Fruit fly (Drosophila melanogaster) whole organism, embryonic: ENCODE results near the gene Sfp77F.

Experiments
- Asciz ChIP-seq: fragments of 200-800 bp; sonication (Bioruptor generic); optimal IDR thresholded peaks from 2 replicates; lab custom pipeline; 2017; ENCODE audit warnings: missing biosample characterization, mild to moderate bottlenecking, missing genetic modification characterization, missing genetic modification reagents
- CG10209 ChIP-seq: fragments of 200-800 bp; sonication (Bioruptor generic); optimal IDR thresholded peaks from 3 replicates; lab custom pipeline; 2017; ENCODE audit warnings: missing biosample characterization, mild to moderate bottlenecking, missing genetic modification characterization, missing genetic modification reagents
- CG1024 ChIP-seq: fragments of 200-800 bp; sonication (Bioruptor generic); IDR thresholded peaks from 2 replicates; pipeline ENCODE4 v1.3.6; 2022; ENCODE audit warnings: missing biosample characterization, missing genetic modification characterization
- CG10959 ChIP-seq: fragments of 200-800 bp; sonication (Bioruptor generic); IDR thresholded peaks from 2 replicates; pipeline ENCODE4 v1.3.6; 2022; ENCODE audit warnings: missing biosample characterization, missing genetic modification characterization
- CG11247 ChIP-seq: fragments of 200-800 bp; sonication (Bioruptor generic); IDR thresholded peaks from 2 replicates; pipeline ENCODE4 v1.3.6; 2022; ENCODE audit warnings: missing biosample characterization, missing genetic modification characterization
- CG12299 ChIP-seq: fragments of 200-800 bp; sonication (Bioruptor generic); optimal IDR thresholded peaks from 2 replicates; lab custom pipeline; 2018; ENCODE audit warnings: missing biosample characterization, mild to moderate bottlenecking, missing genetic modification characterization
- CG12769 ChIP-seq: fragments of 200-800 bp; sonication (Bioruptor generic); optimal IDR thresholded peaks from 2 replicates; lab custom pipeline; 2019; ENCODE audit warnings: missing biosample characterization, mild to moderate bottlenecking, missing genetic modification characterization, moderate library complexity
- CG14050 ChIP-seq: fragments of 200-800 bp; sonication (Bioruptor generic); IDR thresholded peaks from 3 replicates; pipeline ENCODE4 v1.3.6; 2022; ENCODE audit warnings: missing biosample characterization, missing genetic modification characterization
- CG15514 ChIP-seq: fragments of 200-800 bp; sonication (Bioruptor generic); optimal IDR thresholded peaks from 3 replicates; lab custom pipeline; 2017; ENCODE audit warnings: missing biosample characterization, missing genetic modification characterization, mild to moderate bottlenecking, moderate library complexity, missing genetic modification reagents
- CG16779 ChIP-seq: fragments of 200-800 bp; sonication (Bioruptor generic); IDR thresholded peaks from 2 replicates; pipeline ENCODE4 v1.3.6; 2022; ENCODE audit warnings: missing biosample characterization, missing genetic modification characterization
- CG18619 ChIP-seq: fragments of 200-800 bp; sonication (Bioruptor generic); optimal IDR thresholded peaks from 3 replicates; lab custom pipeline; 2017; ENCODE audit warnings: missing biosample characterization, mild to moderate bottlenecking, missing genetic modification characterization
- CG43689 ChIP-seq: fragments of 200-800 bp; sonication (Bioruptor generic); IDR thresholded peaks from 2 replicates; pipeline ENCODE4 v1.3.6; 2022; ENCODE audit warnings: missing biosample characterization, missing genetic modification characterization
- CG4617 ChIP-seq: fragments of 200-800 bp; sonication (Bioruptor generic); optimal IDR thresholded peaks from 3 replicates; lab custom pipeline; 2016; ENCODE audit warnings: missing biosample characterization, missing genetic modification characterization, borderline replicate concordance
- CG7271 ChIP-seq: fragments of 200-800 bp; sonication (Bioruptor generic); optimal IDR thresholded peaks from 2 replicates; lab custom pipeline; 2018; ENCODE audit warnings: missing biosample characterization, mild to moderate bottlenecking, missing genetic modification characterization, moderate library complexity
- CG7372 ChIP-seq: fragments of 200-800 bp; sonication (Bioruptor generic); IDR thresholded peaks from 2 replicates; pipeline ENCODE4 v1.3.6; 2022; ENCODE audit warnings: missing biosample characterization, missing genetic modification characterization
- CG8290 ChIP-seq, 3 experiments: fragments of 200-800 bp; sonication (Bioruptor generic); optimal IDR thresholded peaks; 2 replicates each; lab custom pipeline; 2016 to 2019; ENCODE audit warnings: missing biosample characterization in 3 of 3, missing genetic modification characterization in 3 of 3, mild to moderate bottlenecking in 2 of 3, moderate library complexity in 1 of 3
- CG8359 ChIP-seq: fragments of 200-800 bp; sonication (Bioruptor generic); optimal IDR thresholded peaks from 2 replicates; lab custom pipeline; 2017; ENCODE audit warnings: missing biosample characterization, mild to moderate bottlenecking, missing genetic modification characterization, borderline replicate concordance
- CG9727 ChIP-seq: fragments of 200-800 bp; sonication (Bioruptor generic); optimal IDR thresholded peaks from 3 replicates; lab custom pipeline; 2017; ENCODE audit warnings: missing biosample characterization, mild to moderate bottlenecking, missing genetic modification characterization
- D ChIP-seq, 2 experiments: fragments of 200-800 bp in 1 of 2; fragments of >200 bp in 1 of 2; sonication (Bioruptor generic) in 1 of 2; optimal IDR thresholded peaks; 2 replicates in 1 of 2; 3 replicates in 1 of 2; lab custom pipeline; 2017; ENCODE audit warnings: mild to moderate bottlenecking in 1 of 2, missing biosample characterization in 1 of 2, missing genetic modification characterization in 1 of 2, missing genetic modification reagents in 1 of 2
- Gsc ChIP-seq: fragments of 200-800 bp; sonication (Bioruptor generic); IDR thresholded peaks from 2 replicates; pipeline ENCODE4 v1.3.6; 2022; ENCODE audit warnings: missing biosample characterization, missing genetic modification characterization
- HHEX ChIP-seq: fragments of 200-800 bp; sonication (Bioruptor generic); optimal IDR thresholded peaks from 3 replicates; lab custom pipeline; 2017; ENCODE audit warnings: missing biosample characterization, mild to moderate bottlenecking, missing genetic modification characterization, missing genetic modification reagents
- HLH54F ChIP-seq: fragments of 200-800 bp; sonication (Bioruptor generic); optimal IDR thresholded peaks from 3 replicates; lab custom pipeline; 2016; ENCODE audit warnings: missing biosample characterization, missing genetic modification characterization
- Hmr ChIP-seq: fragments of 200-800 bp; sonication (Bioruptor generic); optimal IDR thresholded peaks from 3 replicates; lab custom pipeline; 2017; ENCODE audit warnings: mild to moderate bottlenecking, missing biosample characterization, missing genetic modification reagents, missing genetic modification characterization
- MESR4 ChIP-seq: fragments of 200-800 bp; sonication (Bioruptor generic); optimal IDR thresholded peaks from 2 replicates; lab custom pipeline; 2018; ENCODE audit warnings: missing biosample characterization, mild to moderate bottlenecking, missing genetic modification characterization, moderate library complexity
- Meics ChIP-seq: fragments of 200-800 bp; sonication (Bioruptor generic); optimal IDR thresholded peaks from 2 replicates; lab custom pipeline; 2017; ENCODE audit warnings: missing biosample characterization, mild to moderate bottlenecking, missing genetic modification characterization
- NFAT ChIP-seq: fragments of 200-800 bp; sonication (Bioruptor generic); IDR thresholded peaks from 2 replicates; pipeline ENCODE4 v1.3.6; 2022; ENCODE audit warnings: missing biosample characterization, missing genetic modification characterization
- Sry-δ ChIP-seq: fragments of 200-800 bp; sonication (Bioruptor generic); optimal IDR thresholded peaks from 2 replicates; lab custom pipeline; 2016; ENCODE audit warnings: missing biosample characterization, missing genetic modification characterization
- Tbp ChIP-seq: fragments of >200 bp; optimal IDR thresholded peaks from 2 replicates; lab custom pipeline; 2018; ENCODE audit warnings: missing biosample characterization, missing genetic modification characterization
- aop ChIP-seq: fragments of 200-800 bp; sonication (Bioruptor generic); IDR thresholded peaks from 2 replicates; pipeline ENCODE4 v1.3.6; 2022; ENCODE audit warnings: missing biosample characterization, missing genetic modification characterization
- bcd ChIP-seq: fragments of 200-800 bp; sonication (Bioruptor generic); optimal IDR thresholded peaks from 2 replicates; lab custom pipeline; 2017; ENCODE audit warnings: missing biosample characterization, mild to moderate bottlenecking, missing genetic modification characterization
- caup ChIP-seq: fragments of 200-800 bp; sonication (Bioruptor generic); optimal IDR thresholded peaks from 3 replicates; lab custom pipeline; 2017; ENCODE audit warnings: missing biosample characterization, mild to moderate bottlenecking, missing genetic modification characterization, moderate library complexity; ENCODE audit not compliant: severe bottlenecking
- chm ChIP-seq: fragments of 200-800 bp; sonication (Bioruptor generic); IDR thresholded peaks from 2 replicates; pipeline ENCODE4 v1.3.6; 2022; ENCODE audit warnings: missing biosample characterization, missing genetic modification characterization
- ci ChIP-seq: fragments of 200-800 bp; sonication (Bioruptor generic); IDR thresholded peaks from 3 replicates; pipeline ENCODE4 v1.3.6; 2022; ENCODE audit warnings: missing biosample characterization, missing genetic modification characterization
- en ChIP-seq: fragments of 200-800 bp; sonication (Bioruptor generic); optimal IDR thresholded peaks from 2 replicates; lab custom pipeline; 2016; ENCODE audit warnings: missing biosample characterization, missing genetic modification characterization
- fd96Cb ChIP-seq: fragments of 200-800 bp; sonication (Bioruptor generic); optimal IDR thresholded peaks from 2 replicates; lab custom pipeline; 2018; ENCODE audit warnings: missing biosample characterization, mild to moderate bottlenecking, missing genetic modification characterization, moderate library complexity
- gem ChIP-seq: fragments of 200-800 bp; sonication (Bioruptor generic); optimal IDR thresholded peaks from 2 replicates; lab custom pipeline; 2019; ENCODE audit warnings: missing biosample characterization, mild to moderate bottlenecking, missing genetic modification characterization, moderate library complexity
- h ChIP-seq: fragments of >200 bp; optimal IDR thresholded peaks from 2 replicates; lab custom pipeline; 2017
- mld ChIP-seq: fragments of 200-800 bp; sonication (Bioruptor generic); IDR thresholded peaks from 3 replicates; pipeline ENCODE4 v1.3.6; 2022; ENCODE audit warnings: missing biosample characterization, missing genetic modification characterization; ENCODE audit not compliant: partially characterized antibody
- nau ChIP-seq: fragments of 200-800 bp; sonication (Bioruptor generic); optimal IDR thresholded peaks from 3 replicates; lab custom pipeline; 2017; ENCODE audit warnings: missing biosample characterization, mild to moderate bottlenecking, missing genetic modification characterization, missing genetic modification reagents
- odd ChIP-seq: fragments of 200-800 bp; sonication (Bioruptor generic); optimal IDR thresholded peaks from 2 replicates; lab custom pipeline; 2017; ENCODE audit warnings: missing biosample characterization, mild to moderate bottlenecking, missing genetic modification characterization
- onecut ChIP-seq: fragments of 200-800 bp; sonication (Bioruptor generic); IDR thresholded peaks from 2 replicates; pipeline ENCODE4 v1.3.6; 2022; ENCODE audit warnings: missing biosample characterization, missing genetic modification characterization
- phol ChIP-seq: fragments of 200-800 bp; sonication (Bioruptor generic); optimal IDR thresholded peaks from 3 replicates; lab custom pipeline; 2018; ENCODE audit warnings: missing biosample characterization, mild to moderate bottlenecking, missing genetic modification characterization, moderate library complexity
- psq ChIP-seq: fragments of 200-800 bp; sonication (Bioruptor generic); optimal IDR thresholded peaks from 2 replicates; lab custom pipeline; 2017; ENCODE audit warnings: missing biosample characterization, missing genetic modification characterization
- sens ChIP-seq: fragments of 200-800 bp; sonication (Bioruptor generic); peaks from one replicate; lab custom pipeline; 2016; ENCODE audit warnings: missing biosample characterization, missing genetic modification characterization
- sisA ChIP-seq: fragments of 200-800 bp; sonication (Bioruptor generic); IDR thresholded peaks from 2 replicates; pipeline ENCODE4 v1.3.6; 2022; ENCODE audit warnings: missing biosample characterization, missing genetic modification characterization
- sr ChIP-seq: fragments of 200-800 bp; sonication (Bioruptor generic); IDR thresholded peaks from 3 replicates; pipeline ENCODE4 v1.3.6; 2022; ENCODE audit warnings: missing biosample characterization, missing genetic modification characterization
- unpg ChIP-seq: fragments of 200-800 bp; sonication (Bioruptor generic); optimal IDR thresholded peaks from 3 replicates; lab custom pipeline; 2018; ENCODE audit warnings: missing biosample characterization, mild to moderate bottlenecking, missing genetic modification characterization, moderate library complexity
- z ChIP-seq: fragments of 200-800 bp; sonication (Bioruptor generic); IDR thresholded peaks from 3 replicates; pipeline ENCODE4 v1.3.6; 2022; ENCODE audit warnings: missing biosample characterization, missing genetic modification characterization
- zen ChIP-seq: fragments of 200-800 bp; sonication (Bioruptor generic); optimal IDR thresholded peaks from 3 replicates; lab custom pipeline; 2018; ENCODE audit warnings: missing biosample characterization, mild to moderate bottlenecking, missing genetic modification characterization, moderate library complexity
- zfh1 ChIP-seq: fragments of 200-800 bp; sonication (Bioruptor generic); IDR thresholded peaks from 3 replicates; pipeline ENCODE4 v1.3.6; 2022; ENCODE audit warnings: missing biosample characterization, missing genetic modification characterization

The Sfp77F gene

dm6 chr3L:20900996-20901395 is 3.8 kb upstream of the Sfp77F start:
- TF ChIP-seq sr (GFP tag; lab: Robert Waterston, UW) (no peak), CG1024 (GFP tag; lab: Robert Waterston, UW) (0 out of 2 replicates have a peak, but pooled peaks have one; percentile 11), CG12299 (tag; lab: Kevin White, UChicago) (no peak), chm (GFP tag; lab: Robert Waterston, UW) (no peak), phol (tag; lab: Kevin White, UChicago) (no peak), HLH54F (GFP tag; lab: Kevin White, UChicago) (no peak), Asciz (GFP tag; lab: Kevin White, UChicago) (peak; percentile 12), Meics (GFP tag; lab: Kevin White, UChicago) (peak; percentile 12), psq (GFP tag; lab: Kevin White, UChicago) (no peak), D (optimal IDR thresholded peaks at IDR 0.05; lab: Kevin White, UChicago) (no peak), D (GFP tag; optimal IDR thresholded peaks at IDR 0.05; lab: Kevin White, UChicago) (no peak), CG9727 (GFP tag; lab: Kevin White, UChicago) (no peak), onecut (GFP tag; lab: Robert Waterston, UW) (no peak), HHEX (peak; percentile 4), mld (GFP tag; lab: Robert Waterston, UW) (no peak), sens (GFP tag; lab: Kevin White, UChicago) (peak; percentile 77), CG8290 (GFP tag; optimal IDR thresholded peaks at IDR 0.05; lab: Kevin White, UChicago) (no peak), CG8290 (tag; optimal IDR thresholded peaks at IDR 0.05; lab: Kevin White, UChicago) (peak in 1 of 2 experiments; percentile 31), Tbp (GFP tag; lab: Kevin White, UChicago) (no peak), caup (peak; percentile 56), bcd (GFP tag; lab: Kevin White, UChicago) (peak; percentile 33), zen (tag; lab: Kevin White, UChicago) (no peak), fd96Cb (tag; lab: Kevin White, UChicago) (no peak), CG7372 (no peak), CG8359 (GFP tag; lab: Kevin White, UChicago) (no peak), MESR4 (no peak), CG4617 (GFP tag; lab: Kevin White, UChicago) (no peak), Gsc (GFP tag; lab: Robert Waterston, UW) (no peak), Sry-δ (GFP tag; lab: Kevin White, UChicago) (no peak), sisA (GFP tag; lab: Robert Waterston, UW) (no peak), CG7271 (tag; lab: Kevin White, UChicago) (no peak), CG16779 (no peak), zfh1 (GFP tag; lab: Robert Waterston, UW) (0 out of 3 replicates have a peak, but pooled peaks have one; percentile 30), CG12769 (tag; lab: Kevin White, UChicago) (peak; percentile 70), Hmr (peak; percentile 39), CG11247 (GFP tag; lab: Robert Waterston, UW) (no peak), NFAT (GFP tag; lab: Robert Waterston, UW) (no peak), h (lab: Kevin White, UChicago) (no peak), CG15514 (peak; percentile 30), CG18619 (GFP tag; lab: Kevin White, UChicago) (no peak), nau (peak; percentile 28), CG10959 (GFP tag; lab: Robert Waterston, UW) (peak; percentile 33; the same call in 1 of the 2 replicates), aop (no peak), gem (tag; lab: Kevin White, UChicago) (peak; percentile 11), unpg (peak; percentile 8), z (GFP tag; lab: Robert Waterston, UW) (no peak), en (no peak), CG43689 (GFP tag; lab: Robert Waterston, UW) (no peak), CG14050 (no peak), CG10209 (peak; percentile 0), ci (peak; percentile 42; the same call in 1 of the 3 replicates), odd (peak; percentile 4)
